Worm (Caenorhabditis elegans) whole organism, L4/young adult: Measurements from ENCODE around the gene aqp-8.

Source experiments
- W03F9.2 ChIP-seq: fragments of 150-350 bp; optimal IDR thresholded peaks from 2 replicates; lab custom pipeline; 2014; ENCODE audit warnings: missing biosample characterization, missing genetic modification characterization
- dao-5 ChIP-seq: sonication (generic microtip); optimal IDR thresholded peaks from 2 replicates; lab custom pipeline; 2016; ENCODE audit warnings: missing genotype, missing genetic modification characterization, moderate library complexity, missing compliant biosample characterization
- him-1 ChIP-seq: sonication (generic microtip); optimal IDR thresholded peaks from 2 replicates; lab custom pipeline; 2016; ENCODE audit warnings: missing genotype, missing genetic modification reagents, missing genetic modification characterization, missing compliant biosample characterization

- TF ChIP-seq dao-5 (tag; lab: Kevin White, UChicago): no peak
- TF ChIP-seq him-1 (tag; lab: Kevin White, UChicago): no peak
- TF ChIP-seq W03F9.2 (tag; lab: Kevin White, UChicago): no peak
These were observed 26.7 kb downstream of the aqp-8 start, which contains the start of gene flp-11 for ce11 chrX:4678029-4678428.
